Worm (Caenorhabditis elegans) whole organism, late embryonic: ENCODE data around the gene lab-2.

Experiments used
- C08G9.2 ChIP-seq: sonication (generic microtip); optimal IDR thresholded peaks from 2 replicates; lab custom pipeline; 2016; ENCODE audit warnings: mild to moderate bottlenecking, missing genetic modification characterization, moderate library complexity, missing compliant biosample characterization
- C38D4.7 ChIP-seq: fragments of 200-800 bp; sonication (Bioruptor generic); optimal IDR thresholded peaks from 2 replicates; lab custom pipeline; 2018; ENCODE audit warnings: mild to moderate bottlenecking, missing genetic modification characterization, moderate library complexity, missing compliant biosample characterization
- F13H6.1 ChIP-seq: sonication (generic microtip); optimal IDR thresholded peaks from 2 replicates; lab custom pipeline; 2016; ENCODE audit warnings: missing genetic modification characterization, missing compliant biosample characterization
- ceh-22 ChIP-seq: sonication (generic microtip); optimal IDR thresholded peaks from 2 replicates; lab custom pipeline; 2017; ENCODE audit warnings: missing biosample characterization, missing genetic modification characterization
- elt-2 ChIP-seq: sonication (generic microtip); optimal IDR thresholded peaks from 2 replicates; lab custom pipeline; 2016; ENCODE audit warnings: missing genetic modification reagents, missing genetic modification characterization, missing compliant biosample characterization
- madf-2 ChIP-seq: sonication (generic microtip); optimal IDR thresholded peaks from 2 replicates; lab custom pipeline; 2017; ENCODE audit warnings: missing genetic modification characterization, missing compliant biosample characterization
- nhr-11 ChIP-seq: fragments of 150-350 bp; optimal IDR thresholded peaks from 2 replicates; lab custom pipeline; 2014; ENCODE audit warnings: missing biosample characterization, missing genetic modification characterization
- pat-9 ChIP-seq: fragments of 200-800 bp; sonication (Bioruptor generic); optimal IDR thresholded peaks from 2 replicates; lab custom pipeline; 2018; ENCODE audit warnings: mild to moderate bottlenecking, missing genetic modification characterization, moderate library complexity, missing compliant biosample characterization
- pha-2 ChIP-seq: sonication (generic microtip); optimal IDR thresholded peaks from 2 replicates; lab custom pipeline; 2017; ENCODE audit warnings: mild to moderate bottlenecking, missing genetic modification characterization, missing compliant biosample characterization
- pqm-1 ChIP-seq: sonication (generic microtip); optimal IDR thresholded peaks from 2 replicates; lab custom pipeline; 2016; ENCODE audit warnings: missing genetic modification characterization, missing compliant biosample characterization
- sdc-2 ChIP-seq: sonication (generic microtip); optimal IDR thresholded peaks from 2 replicates; lab custom pipeline; 2016; ENCODE audit warnings: missing genotype, missing genetic modification characterization, missing compliant biosample characterization
- tbx-2 ChIP-seq: sonication (generic microtip); optimal IDR thresholded peaks from 2 replicates; lab custom pipeline; 2016; ENCODE audit warnings: missing genetic modification characterization, missing compliant biosample characterization

DNA sequence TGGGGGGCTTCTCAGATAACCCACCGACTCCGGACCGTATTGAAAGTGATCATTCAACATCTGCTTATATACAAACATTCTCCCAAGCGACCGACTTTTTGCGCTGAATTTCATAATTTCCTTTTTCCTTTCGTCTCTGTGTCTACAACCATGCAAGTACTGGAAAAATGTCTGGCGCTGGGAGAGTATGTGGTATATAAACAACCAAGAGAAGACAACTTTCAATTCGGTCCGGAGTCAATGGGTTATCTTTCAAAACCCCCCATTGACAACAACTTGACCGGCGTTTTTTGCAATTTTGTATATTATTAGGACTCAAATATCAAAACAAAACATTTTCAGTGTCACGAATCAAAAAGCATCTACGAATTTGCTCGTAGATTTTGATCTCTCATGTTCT lies 50.9 kb downstream of the lab-2 start:
- TF ChIP-seq C08G9.2 (no peak), elt-2 (no peak), pqm-1 (tag; lab: Kevin White, UChicago) (no peak), C38D4.7 (no peak), pha-2 (no peak), sdc-2 (tag; lab: Kevin White, UChicago) (no peak), pat-9 (tag; lab: Kevin White, UChicago) (no peak), ceh-22 (no peak), nhr-11 (no peak), tbx-2 (no peak), madf-2 (tag; lab: Kevin White, UChicago) (no peak), F13H6.1 (tag; lab: Kevin White, UChicago) (no peak)
